Fruit fly (Drosophila melanogaster): Measurements from ENCODE around the gene CG34456.
A peak's percentile ranks its signal among the peaks of the same experiment; 100 is the strongest.

Gene CG34456

dm6 chr3L:9366850-9367430, 5.0 kb downstream of the CG34456 start, which contains the start of the genes Klp67A and CG4452 (continued):
- TF ChIP-seq Ssrp (tag; optimal IDR thresholded peaks at IDR 0.05): peak; percentile 32
- no peak for TF ChIP-seq usp (GFP tag; optimal IDR thresholded peaks at IDR 0.05)
- no peak for TF ChIP-seq CG8089 (GFP tag; optimal IDR thresholded peaks at IDR 0.05)
- TF ChIP-seq Bteb2 (GFP tag; optimal IDR thresholded peaks at IDR 0.05): peak; percentile 15
- peak; percentile 43 for TF ChIP-seq Hr3 (GFP tag; optimal IDR thresholded peaks at IDR 0.05)
- TF ChIP-seq Nf-YA (GFP tag; IDR thresholded peaks at IDR 0.05): no peak
- TF ChIP-seq tup (GFP tag; optimal IDR thresholded peaks at IDR 0.05): no peak
- TF ChIP-seq CG15479 (GFP tag; optimal IDR thresholded peaks at IDR 0.05): peak; percentile 27
- TF ChIP-seq CG16863 (GFP tag; optimal IDR thresholded peaks at IDR 0.05): no peak
- peak; percentile 27 for TF ChIP-seq Spps (tag; optimal IDR thresholded peaks at IDR 0.05)
- no peak for TF ChIP-seq Mad (GFP tag; optimal IDR thresholded peaks at IDR 0.05)
- peak; percentile 86 for TF ChIP-seq bbx (GFP tag; IDR thresholded peaks at IDR 0.05; ENCODE audit: partially characterized antibody)
- TF ChIP-seq CG18599 (GFP tag; optimal IDR thresholded peaks at IDR 0.05): peak; percentile 45
- peak; percentile 93 for TF ChIP-seq knrl (GFP tag; IDR thresholded peaks at IDR 0.05; ENCODE audit: partially characterized antibody)
- no peak for TF ChIP-seq jing (GFP tag; optimal IDR thresholded peaks at IDR 0.05)
- TF ChIP-seq CG14860 (GFP tag; IDR thresholded peaks at IDR 0.05; ENCODE audit: partially characterized antibody): peak; percentile 94
- peak; percentile 97 for TF ChIP-seq Scr (GFP tag; IDR thresholded peaks at IDR 0.05; ENCODE audit: partially characterized antibody)
- no peak for TF ChIP-seq NfI (GFP tag; optimal IDR thresholded peaks at IDR 0.05)
- no peak for TF ChIP-seq Abd-B (GFP tag; optimal IDR thresholded peaks at IDR 0.05)
- no peak for TF ChIP-seq run (tag; optimal IDR thresholded peaks at IDR 0.05)
- peak; percentile 42 for TF ChIP-seq CG10147 (GFP tag; optimal IDR thresholded peaks at IDR 0.05)
- TF ChIP-seq ato (GFP tag; IDR thresholded peaks at IDR 0.05; ENCODE audit: partially characterized antibody): peak; percentile 75
- TF ChIP-seq CG2116 (GFP tag; optimal IDR thresholded peaks at IDR 0.05): peak; percentile 100
- peak; percentile 51 for TF ChIP-seq CG9797 (GFP tag; optimal IDR thresholded peaks at IDR 0.05)
- TF ChIP-seq CG12155 (GFP tag; optimal IDR thresholded peaks at IDR 0.05): peak; percentile 53
- TF ChIP-seq MESR4 (GFP tag; optimal IDR thresholded peaks at IDR 0.05): no peak
- TF ChIP-seq CG18476 (GFP tag; optimal IDR thresholded peaks at IDR 0.05): peak; percentile 37
- no peak for TF ChIP-seq Aef1 (GFP tag; IDR thresholded peaks at IDR 0.05)
- TF ChIP-seq CG30403 (GFP tag; optimal IDR thresholded peaks at IDR 0.05): peak; percentile 69
- no peak for TF ChIP-seq CG12769 (tag; optimal IDR thresholded peaks at IDR 0.05)
- no peak for TF ChIP-seq CG15073 (GFP tag; optimal IDR thresholded peaks at IDR 0.05)
- TF ChIP-seq ken (GFP tag; IDR thresholded peaks at IDR 0.05): 0 out of 3 replicates have a peak, but pooled peaks have one; percentile 5
- peak; percentile 71; the same call in 1 of the 2 replicates for TF ChIP-seq tna (GFP tag; IDR thresholded peaks at IDR 0.05; ENCODE audit: partially characterized antibody)
- no peak for TF ChIP-seq Asciz (GFP tag; optimal IDR thresholded peaks at IDR 0.05)
- peak; percentile 5 for TF ChIP-seq CG34376 (GFP tag; optimal IDR thresholded peaks at IDR 0.05)
- TF ChIP-seq tll (GFP tag; optimal IDR thresholded peaks at IDR 0.05): peak in 1 of 2 experiments; percentile 22
- no peak for TF ChIP-seq CG6654 (GFP tag; optimal IDR thresholded peaks at IDR 0.05)
- TF ChIP-seq dati (GFP tag; IDR thresholded peaks at IDR 0.05): no peak
- TF ChIP-seq CG2889 (GFP tag; IDR thresholded peaks at IDR 0.05): 0 out of 3 replicates have a peak, but pooled peaks have one; percentile 45
- peak; percentile 39 for TF ChIP-seq kay (GFP tag; optimal IDR thresholded peaks at IDR 0.05)
- TF ChIP-seq dm (GFP tag; optimal IDR thresholded peaks at IDR 0.05): no peak
- no peak for TF ChIP-seq Lim3 (GFP tag; IDR thresholded peaks at IDR 0.05)
- TF ChIP-seq CG13424 (tag; optimal IDR thresholded peaks at IDR 0.05): peak; percentile 54
- TF ChIP-seq sc (optimal IDR thresholded peaks at IDR 0.05): no peak
- TF ChIP-seq sc (GFP tag; optimal IDR thresholded peaks at IDR 0.05): peak; percentile 47
- peak; percentile 0 for TF ChIP-seq CG15269 (tag; optimal IDR thresholded peaks at IDR 0.05)
- no peak for TF ChIP-seq Sox102F (GFP tag; optimal IDR thresholded peaks at IDR 0.05)
- TF ChIP-seq dimm (GFP tag; IDR thresholded peaks at IDR 0.05): no peak
- TF ChIP-seq trem (tag; optimal IDR thresholded peaks at IDR 0.05): peak; percentile 77

All from whole organism, embryonic.